Worm (Caenorhabditis elegans) whole organism, L2 larva: ENCODE data around the gene Y113G7B.27.

Source experiments
- blmp-1 ChIP-seq: sonication (generic microtip); optimal IDR thresholded peaks from 2 replicates; lab custom pipeline; 2017; ENCODE audit warnings: missing genetic modification characterization, mild to moderate bottlenecking, missing compliant biosample characterization, antibody characterized with exemption, moderate library complexity; ENCODE audit not compliant: insufficient read depth
- elt-3 ChIP-seq: sonication (generic microtip); optimal IDR thresholded peaks from 2 replicates; lab custom pipeline; 2017; ENCODE audit warnings: missing biosample characterization, missing genetic modification characterization
- lsy-2 ChIP-seq, 2 experiments: fragments of 150-350 bp in 1 of 2; sonication (generic microtip) in 1 of 2; optimal IDR thresholded peaks; 2 replicates each; lab custom pipeline; 2014 to 2017; ENCODE audit warnings: missing biosample characterization in 2 of 2, missing genetic modification characterization in 2 of 2

ce11 chrV:20201316-20201715, 8.7 kb downstream of the Y113G7B.27 start, which contains the start of gene fbxa-114:
- no peak for TF ChIP-seq lsy-2 (tag; optimal IDR thresholded peaks at IDR 0.05; lab: Kevin White, UChicago)
- no peak for TF ChIP-seq elt-3 (tag; lab: Kevin White, UChicago)
- no peak for TF ChIP-seq blmp-1 (tag; lab: Kevin White, UChicago)
